Fruit fly (Drosophila melanogaster): ENCODE results near the gene CG9578.

The CG9578 gene

dm6 chrX:20162586-20162985, 7.4 kb upstream of the CG9578 start (continued):
- no peak for TF ChIP-seq gro (GFP tag; optimal IDR thresholded peaks at IDR 0.05)
- peak; percentile 0 for TF ChIP-seq CG2120 (GFP tag; optimal IDR thresholded peaks at IDR 0.05)
- TF ChIP-seq E2f2 (GFP tag; IDR thresholded peaks at IDR 0.05) = peak; percentile 87
- TF ChIP-seq fru (optimal IDR thresholded peaks at IDR 0.05) = no peak
- no peak for TF ChIP-seq CG10431 (GFP tag; optimal IDR thresholded peaks at IDR 0.05)
- 0 out of 4 replicates have a peak, but pooled peaks have one; percentile 20 for TF ChIP-seq Dll (GFP tag; IDR thresholded peaks at IDR 0.05; ENCODE audit: partially characterized antibody)
- TF ChIP-seq Sox100B (GFP tag; optimal IDR thresholded peaks at IDR 0.05) = no peak
- TF ChIP-seq cas (GFP tag; IDR thresholded peaks at IDR 0.05) = no peak
- no peak for TF ChIP-seq PHDP (tag; optimal IDR thresholded peaks at IDR 0.05)
- no peak for TF ChIP-seq Aef1 (GFP tag; IDR thresholded peaks at IDR 0.05)
- no peak for TF ChIP-seq CG3065 (GFP tag; optimal IDR thresholded peaks at IDR 0.05)
- peak; percentile 95 for TF ChIP-seq CG2116 (GFP tag; optimal IDR thresholded peaks at IDR 0.05)
- TF ChIP-seq CG4820 (GFP tag; optimal IDR thresholded peaks at IDR 0.05) = no peak
- TF ChIP-seq CG8290 (GFP tag; optimal IDR thresholded peaks at IDR 0.05) = no peak
- TF ChIP-seq CG8290 (tag; optimal IDR thresholded peaks at IDR 0.05) = peak in 1 of 2 experiments; percentile 27
- 0 out of 3 replicates have a peak, but pooled peaks have one; percentile 18 for TF ChIP-seq Opbp (GFP tag; IDR thresholded peaks at IDR 0.05; ENCODE audit: partially characterized antibody)
- no peak for TF ChIP-seq Kr (GFP tag; optimal IDR thresholded peaks at IDR 0.05)
- TF ChIP-seq dysf (GFP tag; IDR thresholded peaks at IDR 0.05) = no peak
- peak; percentile 19 for TF ChIP-seq Myb (GFP tag; optimal IDR thresholded peaks at IDR 0.05)
- TF ChIP-seq CG6254 (GFP tag; optimal IDR thresholded peaks at IDR 0.05) = no peak
- no peak for TF ChIP-seq CG12391 (tag; optimal IDR thresholded peaks at IDR 0.05)
- TF ChIP-seq HLHmδ (GFP tag; optimal IDR thresholded peaks at IDR 0.05) = no peak
- peak; percentile 30; the same call in 1 of the 2 replicates for TF ChIP-seq Bgb (GFP tag; IDR thresholded peaks at IDR 0.05; ENCODE audit: partially characterized antibody)
- TF ChIP-seq maf-S (GFP tag; optimal IDR thresholded peaks at IDR 0.05) = no peak
- peak; percentile 5 for TF ChIP-seq zfh2 (GFP tag; optimal IDR thresholded peaks at IDR 0.05)
- no peak for TF ChIP-seq sens-2 (GFP tag; IDR thresholded peaks at IDR 0.05)
- no peak for TF ChIP-seq emc (GFP tag; optimal IDR thresholded peaks at IDR 0.05)
- no peak for TF ChIP-seq HLH54F (GFP tag; optimal IDR thresholded peaks at IDR 0.05)
- no peak for TF ChIP-seq vfl (GFP tag; optimal IDR thresholded peaks at IDR 0.05)
- TF ChIP-seq zen (tag; optimal IDR thresholded peaks at IDR 0.05) = no peak
- no peak for TF ChIP-seq CG6689 (GFP tag; IDR thresholded peaks at IDR 0.05)
- TF ChIP-seq CG4424 (GFP tag; optimal IDR thresholded peaks at IDR 0.05) = no peak
- no peak for TF ChIP-seq corto (GFP tag; optimal IDR thresholded peaks at IDR 0.05)
- peak; percentile 32 for TF ChIP-seq CG17186 (GFP tag; optimal IDR thresholded peaks at IDR 0.05)
- TF ChIP-seq row (GFP tag; IDR thresholded peaks at IDR 0.05) = peak; percentile 53
- no peak for TF ChIP-seq Meics (GFP tag; optimal IDR thresholded peaks at IDR 0.05)
- peak; percentile 16 for TF ChIP-seq Ets97D (GFP tag; optimal IDR thresholded peaks at IDR 0.05)
- TF ChIP-seq Chrac-16 (GFP tag; optimal IDR thresholded peaks at IDR 0.05) = no peak
- TF ChIP-seq aop (GFP tag; IDR thresholded peaks at IDR 0.05) = no peak
- TF ChIP-seq lov (optimal IDR thresholded peaks at IDR 0.05) = no peak
- TF ChIP-seq lov (GFP tag; IDR thresholded peaks at IDR 0.05) = no peak
- no peak for TF ChIP-seq CG10959 (GFP tag; IDR thresholded peaks at IDR 0.05)
- TF ChIP-seq CG4282 (GFP tag; optimal IDR thresholded peaks at IDR 0.05) = no peak
- TF ChIP-seq Atf3 (GFP tag; optimal IDR thresholded peaks at IDR 0.05) = no peak
- TF ChIP-seq Stat92E (GFP tag; optimal IDR thresholded peaks at IDR 0.05) = no peak
- no peak for TF ChIP-seq rib (GFP tag; IDR thresholded peaks at IDR 0.05)
- no peak for TF ChIP-seq dimm (GFP tag; IDR thresholded peaks at IDR 0.05)
- TF ChIP-seq CG5953 (GFP tag; IDR thresholded peaks at IDR 0.05) = no peak
- TF ChIP-seq Poxn (GFP tag; IDR thresholded peaks at IDR 0.05) = no peak
- TF ChIP-seq az2 (GFP tag; optimal IDR thresholded peaks at IDR 0.05) = no peak
- TF ChIP-seq ato (GFP tag; IDR thresholded peaks at IDR 0.05; ENCODE audit: partially characterized antibody) = no peak
- peak; percentile 7 for TF ChIP-seq CG11504 (tag; optimal IDR thresholded peaks at IDR 0.05)
- no peak for TF ChIP-seq CG14014 (GFP tag; IDR thresholded peaks at IDR 0.05)
